Fruit fly (Drosophila melanogaster) whole organism, embryonic: ENCODE data around the gene D12.

ENCODE experiments used
- CG3163 ChIP-seq: fragments of 200-800 bp; sonication (Bioruptor generic); optimal IDR thresholded peaks from 3 replicates; lab custom pipeline; 2016; ENCODE audit warnings: missing biosample characterization, missing genetic modification characterization
- MESR4 ChIP-seq: fragments of 200-800 bp; sonication (Bioruptor generic); optimal IDR thresholded peaks from 2 replicates; lab custom pipeline; 2018; ENCODE audit warnings: missing biosample characterization, mild to moderate bottlenecking, missing genetic modification characterization, moderate library complexity
- Max ChIP-seq: fragments of 200-800 bp; sonication (Bioruptor generic); optimal IDR thresholded peaks from 2 replicates; lab custom pipeline; 2016; ENCODE audit warnings: missing biosample characterization, mild to moderate bottlenecking, missing genetic modification characterization
- bcd ChIP-seq: fragments of 200-800 bp; sonication (Bioruptor generic); optimal IDR thresholded peaks from 2 replicates; lab custom pipeline; 2017; ENCODE audit warnings: missing biosample characterization, mild to moderate bottlenecking, missing genetic modification characterization
- lbe ChIP-seq: fragments of 200-800 bp; sonication (Bioruptor generic); optimal IDR thresholded peaks from 2 replicates; lab custom pipeline; 2016; ENCODE audit warnings: missing biosample characterization, mild to moderate bottlenecking, missing genetic modification characterization

DNA sequence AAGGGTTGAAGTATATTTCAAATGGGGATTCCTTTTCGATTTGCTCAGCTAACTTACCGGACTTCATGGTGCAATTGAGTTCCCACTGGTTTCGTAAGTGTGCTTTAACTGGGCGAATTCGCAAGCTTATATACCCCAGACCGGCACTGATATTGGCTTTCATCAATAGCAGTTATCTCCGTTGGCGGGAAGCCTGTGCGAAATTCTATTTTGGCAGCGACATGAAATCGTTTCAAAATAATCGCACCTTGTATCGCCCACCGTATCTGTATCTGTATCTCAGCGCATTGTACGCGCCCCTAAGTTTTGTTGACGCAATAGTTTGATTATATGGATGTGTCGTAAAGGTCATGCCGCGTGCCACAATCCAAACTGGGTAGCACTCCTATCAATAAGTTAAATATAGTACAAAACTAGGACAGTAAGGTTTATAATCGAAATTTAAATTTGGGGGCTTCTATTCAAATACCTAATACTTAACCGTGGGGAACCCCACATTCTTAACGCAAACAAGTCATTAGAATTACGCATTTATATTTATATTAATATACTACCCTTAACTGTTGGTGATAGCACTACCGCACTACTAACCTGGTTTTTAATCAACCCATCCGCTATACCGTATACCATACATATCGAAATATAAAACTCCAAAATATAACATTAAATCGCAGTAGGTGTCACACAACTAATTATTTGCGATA lies 41.0 kb downstream of the D12 start, which contains the start of the genes Peritrophin-15a and CG13385:
- TF ChIP-seq Max (GFP tag; lab: Kevin White, UChicago) (no peak), lbe (GFP tag; lab: Kevin White, UChicago) (no peak), bcd (no peak), CG3163 (GFP tag; lab: Kevin White, UChicago) (no peak), MESR4 (no peak)
